Worm (Caenorhabditis elegans) whole organism, dauer: ENCODE data around the gene fbxb-26.

Experiments
- unc-62 ChIP-seq: sonication (generic microtip); optimal IDR thresholded peaks from 2 replicates; lab custom pipeline; 2017; ENCODE audit warnings: missing biosample characterization, missing genetic modification reagents, missing genetic modification characterization

Gene fbxb-26

DNA sequence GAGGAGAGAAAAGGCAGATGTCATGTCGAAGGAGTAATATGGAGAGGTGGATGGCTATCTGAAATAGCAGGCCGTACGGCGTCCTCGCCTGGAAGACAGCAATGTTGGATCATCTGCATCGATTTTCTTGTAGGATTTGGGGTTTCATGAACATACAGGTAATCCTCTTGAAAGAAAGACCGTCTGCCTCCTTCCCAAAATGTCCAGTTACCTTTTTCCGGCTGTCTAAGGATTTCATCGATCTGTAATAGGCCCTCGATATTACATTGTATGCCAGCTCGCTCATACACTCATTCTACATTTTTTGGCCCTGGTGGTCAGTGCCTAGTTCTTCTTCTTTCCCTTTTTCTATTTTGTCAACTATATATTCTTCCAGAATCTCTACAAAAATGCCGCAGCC, 40.1 kb downstream of the fbxb-26 start, which contains the start of the genes fbxb-5 and btb-8:
Gene fbxb-5, minus strand, starts transcription at position 101 of the 400 bp plus-strand sequence.
Gene btb-8, plus strand, starts transcription at position 377 of the 400 bp plus-strand sequence.
- no peak for TF ChIP-seq unc-62

DNA sequence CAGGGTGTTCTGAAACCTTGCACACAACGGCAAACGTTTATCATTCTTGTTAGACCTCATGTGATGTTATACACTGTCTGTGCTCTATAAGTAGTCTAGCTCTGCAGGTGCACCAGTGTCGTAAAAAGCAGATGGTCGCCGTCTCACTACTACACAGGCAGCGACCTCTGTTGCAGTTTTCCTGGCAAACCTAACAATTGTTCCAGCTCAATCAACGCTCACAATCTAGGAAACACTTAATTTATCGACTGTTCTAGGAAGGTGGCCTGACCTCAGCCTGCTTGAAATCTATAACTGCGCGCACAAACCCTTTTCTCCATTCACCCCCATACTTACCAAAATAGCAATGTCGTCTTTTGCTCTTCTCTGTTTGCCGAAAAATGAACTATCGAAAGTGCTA, 42.0 kb downstream of the fbxb-26 start, which contains the start of gene fbxb-11:
Gene fbxb-11, plus strand, starts transcription at position 301 of the 400 bp plus-strand sequence.
- no peak for TF ChIP-seq unc-62

DNA sequence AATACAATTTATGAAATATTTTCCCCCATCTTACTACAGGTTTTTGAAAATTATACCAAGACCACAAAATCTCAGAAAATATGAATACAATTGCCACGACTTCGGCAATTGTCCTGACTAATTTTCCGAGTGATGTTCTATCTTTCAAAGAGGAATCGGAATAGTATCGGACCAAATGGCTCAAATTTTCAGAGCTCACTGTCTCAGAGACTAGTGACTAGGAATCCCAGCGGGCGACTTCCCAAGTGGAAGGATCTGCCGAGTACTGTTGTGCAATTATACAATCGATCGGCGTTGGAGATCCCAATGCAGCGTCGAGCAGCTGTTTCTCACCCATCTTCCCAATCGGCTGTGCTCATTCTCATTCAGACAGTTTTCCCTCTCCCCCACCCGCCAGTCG, 43.4 kb downstream of the fbxb-26 start, which contains the start of gene F45C12.17:
Gene F45C12.17, plus strand, starts transcription at position 377 of the 400 bp plus-strand sequence.
- no peak for TF ChIP-seq unc-62

DNA sequence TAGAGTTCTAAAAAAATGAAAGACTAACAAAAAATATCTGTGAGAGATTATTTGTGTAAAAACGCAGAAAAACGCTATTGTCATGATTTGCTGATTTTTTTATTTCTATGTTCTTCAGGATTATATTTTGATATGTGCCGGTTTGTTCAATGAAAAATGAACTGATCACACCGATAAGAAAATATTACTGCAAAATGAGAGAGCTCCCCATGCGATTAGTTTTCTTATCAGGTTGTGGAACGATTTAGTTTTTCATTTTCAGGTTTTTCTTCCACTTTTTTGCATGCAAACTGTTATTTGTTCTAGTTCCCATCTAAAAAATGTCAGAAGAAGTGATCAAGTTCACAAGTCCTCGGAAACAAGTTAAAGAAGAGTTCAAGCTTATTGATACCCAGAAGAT, 45.9 kb downstream of the fbxb-26 start, which contains the start of gene btb-9:
Gene btb-9, plus strand, starts transcription at position 254 of the 400 bp plus-strand sequence.
- TF ChIP-seq unc-62: no peak

DNA sequence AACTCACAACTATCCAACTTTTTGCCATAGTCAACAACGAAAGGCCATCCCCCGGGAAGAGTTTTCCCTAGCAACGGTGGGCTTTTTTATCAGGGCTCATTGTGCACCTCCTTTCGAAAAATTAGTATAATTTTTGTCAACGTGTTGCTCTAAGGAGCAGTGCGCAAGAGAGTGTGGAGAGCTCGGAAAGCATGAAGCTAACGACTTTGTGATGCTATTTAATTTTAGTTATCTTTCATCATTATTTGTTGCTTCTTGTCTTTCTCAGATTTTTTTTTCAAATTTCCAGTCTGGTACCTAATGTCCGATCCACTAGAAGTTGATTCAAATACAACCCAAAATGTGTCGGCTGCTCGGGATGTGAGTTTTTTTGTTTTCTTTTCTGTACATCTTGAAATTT, 47.8 kb downstream of the fbxb-26 start, which contains the start of gene ceh-81:
Gene ceh-81, plus strand, starts transcription at position 301 of the 400 bp plus-strand sequence.
- no peak for TF ChIP-seq unc-62

DNA sequence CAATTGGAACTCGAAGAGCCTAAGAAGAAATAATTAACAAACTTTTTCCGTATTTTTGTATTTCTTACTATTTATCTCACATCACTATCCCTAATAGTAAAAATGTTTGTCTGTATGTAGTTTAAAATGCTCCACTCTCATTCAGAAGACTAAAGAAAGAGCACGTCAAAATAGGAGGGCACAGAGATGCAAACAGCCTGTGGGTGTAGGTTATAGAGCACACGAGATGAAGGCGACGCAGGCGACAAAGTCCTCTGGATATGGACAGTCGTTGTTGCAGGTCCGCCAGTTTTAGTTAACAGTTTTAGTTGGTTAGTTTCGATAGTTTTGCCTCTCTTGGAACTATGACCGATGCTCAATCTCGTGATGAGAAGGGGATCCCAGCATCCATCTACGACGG, 49.6 kb downstream of the fbxb-26 start, which contains the start of gene ceh-82:
Gene ceh-82, plus strand, starts transcription at position 301 of the 400 bp plus-strand sequence.
- TF ChIP-seq unc-62: no peak
